Fruit fly (Drosophila melanogaster) ovary, adult (tissue): ENCODE measurements around the gene beg.

ENCODE experiments used
- CG17801 ChIP-seq: fragments of 200-800 bp; optimal IDR thresholded peaks from 2 replicates; lab custom pipeline; 2019; ENCODE audit warnings: missing biosample characterization, mild to moderate bottlenecking, missing genetic modification characterization, moderate library complexity; ENCODE audit not compliant: partially characterized antibody

Gene beg

dm6 chr3L:17027310-17027709 lies 8.2 kb upstream of the beg start, which contains the start of gene CG7730:
Gene CG7730, plus strand, starts transcription at chr3L:17027515.
- TF ChIP-seq CG17801 (GFP tag; lab: Kevin White, UChicago) = no peak

dm6 chr3L:17031971-17032370 lies 3.5 kb upstream of the beg start, which contains the start of gene Ilp8:
Gene Ilp8, minus strand, starts transcription at chr3L:17032080.
- TF ChIP-seq CG17801 (GFP tag; lab: Kevin White, UChicago) = no peak

dm6 chr3L:17033309-17033708 lies 2.2 kb upstream of the beg start:
- TF ChIP-seq CG17801 (GFP tag; lab: Kevin White, UChicago) = no peak

dm6 chr3L:17042297-17042921 lies 6.9 kb downstream of the beg start, which contains the start of the genes scaf6 and Papst2:
Gene scaf6, minus strand, starts transcription at chr3L:17042574.
Gene Papst2, plus strand, starts transcription at chr3L:17042797.
- TF ChIP-seq CG17801 (GFP tag; lab: Kevin White, UChicago) = peak; percentile 38

dm6 chr3L:17044799-17045198 lies 9.3 kb downstream of the beg start, which contains the start of gene Pop5:
Gene Pop5, minus strand, starts transcription at chr3L:17045038.
- TF ChIP-seq CG17801 (GFP tag; lab: Kevin White, UChicago) = peak; percentile 2

- TF ChIP-seq CG17801 (GFP tag; lab: Kevin White, UChicago) = no peak
These were observed 10.2 kb downstream of the beg start, which contains the start of gene TpnC73F for dm6 chr3L:17045431-17046238. Gene TpnC73F, plus strand, starts transcription at chr3L:17046063.

dm6 chr3L:17047811-17048239 lies 12.4 kb downstream of the beg start:
- no peak for TF ChIP-seq CG17801 (GFP tag; lab: Kevin White, UChicago)

- TF ChIP-seq CG17801 (GFP tag; lab: Kevin White, UChicago) = no peak
These were observed 13.8 kb downstream of the beg start, which contains the start of gene rogdi for dm6 chr3L:17049314-17049713. Gene rogdi, plus strand, starts transcription at chr3L:17049512.

dm6 chr3L:17049912-17050345 lies 14.5 kb downstream of the beg start:
- TF ChIP-seq CG17801 (GFP tag; lab: Kevin White, UChicago) = peak; percentile 12

- TF ChIP-seq CG17801 (GFP tag; lab: Kevin White, UChicago) = no peak
These were observed 15.4 kb downstream of the beg start for dm6 chr3L:17050661-17051452.

- TF ChIP-seq CG17801 (GFP tag; lab: Kevin White, UChicago) = no peak
These were observed 16.0 kb downstream of the beg start for dm6 chr3L:17051472-17051871.

dm6 chr3L:17052388-17052905 lies 17.0 kb downstream of the beg start:
- no peak for TF ChIP-seq CG17801 (GFP tag; lab: Kevin White, UChicago)

dm6 chr3L:17053932-17054331 lies 18.5 kb downstream of the beg start:
- no peak for TF ChIP-seq CG17801 (GFP tag; lab: Kevin White, UChicago)

dm6 chr3L:17055467-17055877 lies 20.0 kb downstream of the beg start, which contains the start of gene CG7724:
Gene CG7724, plus strand, starts transcription at chr3L:17055613.
- peak; percentile 5 for TF ChIP-seq CG17801 (GFP tag; lab: Kevin White, UChicago)
